Worm (Caenorhabditis elegans) whole organism, L1 larva: Measurements from ENCODE around the gene F17A9.5.

Source experiments
- C04F5.9 ChIP-seq: sonication (generic microtip); optimal IDR thresholded peaks from 2 replicates; lab custom pipeline; 2016; ENCODE audit warnings: missing genetic modification characterization, missing compliant biosample characterization
- C34B4.2 ChIP-seq: sonication (generic microtip); optimal IDR thresholded peaks from 2 replicates; lab custom pipeline; 2017; ENCODE audit warnings: mild to moderate bottlenecking, missing genetic modification characterization, missing compliant biosample characterization
- Y116A8C.19 ChIP-seq: sonication (generic microtip); optimal IDR thresholded peaks from 2 replicates; lab custom pipeline; 2016; ENCODE audit warnings: missing compliant biosample characterization, missing genetic modification characterization, borderline replicate concordance
- aha-1 ChIP-seq: fragments of 150-350 bp; optimal IDR thresholded peaks from 2 replicates; lab custom pipeline; 2014; ENCODE audit warnings: missing biosample characterization, missing genetic modification characterization
- alr-1 ChIP-seq: fragments of 200-800 bp; sonication (Bioruptor generic); optimal IDR thresholded peaks from 2 replicates; lab custom pipeline; 2018; ENCODE audit warnings: borderline replicate concordance, mild to moderate bottlenecking, missing genetic modification characterization, missing compliant biosample characterization
- ama-1 ChIP-seq: fragments of 150-350 bp; optimal IDR thresholded peaks from 2 replicates; lab custom pipeline; 2014
- blmp-1 ChIP-seq: fragments of 150-350 bp; optimal IDR thresholded peaks from 2 replicates; lab custom pipeline; 2014; ENCODE audit warnings: missing biosample characterization, missing genetic modification characterization
- ceh-82 ChIP-seq, 3 experiments: fragments of 150-350 bp in 1 of 3; sonication (generic microtip) in 2 of 3; optimal IDR thresholded peaks; 2 replicates each; lab custom pipeline; 2014 to 2017; ENCODE audit warnings: missing biosample characterization in 3 of 3, missing genetic modification characterization in 3 of 3
- ceh-90 ChIP-seq: sonication (generic microtip); optimal IDR thresholded peaks from 2 replicates; lab custom pipeline; 2016; ENCODE audit warnings: missing genetic modification characterization, missing compliant biosample characterization
- ces-1 ChIP-seq: fragments of 150-350 bp; optimal IDR thresholded peaks from 2 replicates; lab custom pipeline; 2014; ENCODE audit warnings: missing biosample characterization, missing genetic modification reagents, missing genetic modification characterization
- dpl-1 ChIP-seq, 3 experiments: fragments of 150-350 bp in 2 of 3; sonication (generic microtip) in 1 of 3; optimal IDR thresholded peaks; 2 replicates each; lab custom pipeline; 2014 to 2017; ENCODE audit warnings: missing biosample characterization in 3 of 3, missing genetic modification characterization in 3 of 3, missing genetic modification reagents in 3 of 3
- efl-1 ChIP-seq, 4 experiments: fragments of 150-350 bp; optimal IDR thresholded peaks in 3 of 4; peaks in 1 of 4; 1 replicate in 1 of 4; 2 replicates in 3 of 4; lab custom pipeline; 2014; ENCODE audit warnings: missing biosample characterization in 2 of 4, missing genetic modification characterization in 2 of 4, missing genetic modification reagents in 2 of 4
- elt-3 ChIP-seq, 6 experiments: fragments of 150-350 bp in 1 of 6; sonication (generic microtip); optimal IDR thresholded peaks; 2 replicates each; lab custom pipeline; 2017 to 2018; ENCODE audit warnings: missing biosample characterization in 6 of 6, missing genetic modification characterization in 6 of 6, inconsistent platforms in 1 of 6
- ets-5 ChIP-seq: fragments of 200-800 bp; sonication (Bioruptor generic); IDR thresholded peaks from 2 replicates; pipeline ENCODE4 v1.3.6; 2022; ENCODE audit warnings: missing genetic modification characterization, missing compliant biosample characterization
- fkh-8 ChIP-seq: sonication (generic microtip); optimal IDR thresholded peaks from 2 replicates; lab custom pipeline; 2016; ENCODE audit warnings: mild to moderate bottlenecking, missing genetic modification characterization, missing compliant biosample characterization
- fos-1 ChIP-seq: fragments of 150-350 bp; optimal IDR thresholded peaks from 2 replicates; lab custom pipeline; 2014; ENCODE audit warnings: missing biosample characterization, missing genetic modification characterization
- hlh-17 ChIP-seq: fragments of 200-800 bp; sonication (Bioruptor generic); optimal IDR thresholded peaks from 2 replicates; lab custom pipeline; 2018; ENCODE audit warnings: missing genetic modification characterization, mild to moderate bottlenecking, missing compliant biosample characterization, moderate library complexity, borderline replicate concordance
- hlh-4 ChIP-seq: sonication (generic microtip); optimal IDR thresholded peaks from 2 replicates; lab custom pipeline; 2016; ENCODE audit warnings: mild to moderate bottlenecking, missing genetic modification characterization, missing compliant biosample characterization
- hpl-2 ChIP-seq: fragments of 150-350 bp; optimal IDR thresholded peaks from 2 replicates; lab custom pipeline; 2014; ENCODE audit warnings: missing biosample characterization, missing genetic modification reagents, missing genetic modification characterization
- isw-1 ChIP-seq: fragments of 200-800 bp; sonication (Bioruptor generic); IDR thresholded peaks from 2 replicates; pipeline ENCODE4 v1.3.6; 2022; ENCODE audit warnings: missing genetic modification characterization, missing compliant biosample characterization
- jun-1 ChIP-seq: fragments of 150-350 bp; optimal IDR thresholded peaks from 2 replicates; lab custom pipeline; 2014; ENCODE audit warnings: missing biosample characterization, missing genetic modification reagents, missing genetic modification characterization
- lin-14 ChIP-seq: fragments of 200-800 bp; sonication (Bioruptor generic); optimal IDR thresholded peaks from 2 replicates; lab custom pipeline; 2018; ENCODE audit warnings: mild to moderate bottlenecking, missing genetic modification characterization, moderate library complexity, missing compliant biosample characterization
- lin-39 ChIP-seq: fragments of 150-350 bp; optimal IDR thresholded peaks from 2 replicates; lab custom pipeline; 2014; ENCODE audit warnings: missing biosample characterization, missing genetic modification reagents, missing genetic modification characterization
- lir-3 ChIP-seq: sonication (generic microtip); optimal IDR thresholded peaks from 2 replicates; lab custom pipeline; 2016; ENCODE audit warnings: mild to moderate bottlenecking, missing genetic modification characterization, moderate library complexity, missing compliant biosample characterization; ENCODE audit not compliant: poor library complexity
- lsy-2 ChIP-seq, 2 experiments: fragments of 150-350 bp; optimal IDR thresholded peaks; 2 replicates each; lab custom pipeline; 2014; ENCODE audit warnings: missing biosample characterization in 2 of 2, missing genetic modification characterization in 2 of 2
- mdl-1 ChIP-seq, 2 experiments: fragments of 150-350 bp; optimal IDR thresholded peaks; 2 replicates each; lab custom pipeline; 2014 to 2017; ENCODE audit warnings: missing biosample characterization in 2 of 2, missing genetic modification characterization in 2 of 2, inconsistent platforms in 1 of 2
- mef-2 ChIP-seq: fragments of 150-350 bp; optimal IDR thresholded peaks from 2 replicates; lab custom pipeline; 2014; ENCODE audit warnings: missing biosample characterization, missing genetic modification characterization
- nhr-12 ChIP-seq: sonication (generic microtip); optimal IDR thresholded peaks from 2 replicates; lab custom pipeline; 2017; ENCODE audit warnings: missing biosample characterization, missing genetic modification characterization
- nhr-20 ChIP-seq: sonication (generic microtip); optimal IDR thresholded peaks from 2 replicates; lab custom pipeline; 2016; ENCODE audit warnings: mild to moderate bottlenecking, missing genetic modification characterization, missing compliant biosample characterization
- nhr-90 ChIP-seq: sonication (generic microtip); optimal IDR thresholded peaks from 2 replicates; lab custom pipeline; 2016; ENCODE audit warnings: mild to moderate bottlenecking, missing genetic modification characterization, missing compliant biosample characterization; ENCODE audit not compliant: poor library complexity
- pqm-1 ChIP-seq: sonication (generic microtip); optimal IDR thresholded peaks from 3 replicates; lab custom pipeline; 2017; ENCODE audit warnings: missing biosample characterization, missing genetic modification characterization
- snu-23 ChIP-seq: sonication (generic microtip); optimal IDR thresholded peaks from 2 replicates; lab custom pipeline; 2016; ENCODE audit warnings: missing genetic modification characterization, missing compliant biosample characterization
- sup-37 ChIP-seq: fragments of 200-800 bp; sonication (Bioruptor generic); optimal IDR thresholded peaks from 2 replicates; lab custom pipeline; 2018; ENCODE audit warnings: mild to moderate bottlenecking, missing genetic modification characterization, missing compliant biosample characterization
- swsn-7 ChIP-seq: sonication (generic microtip); optimal IDR thresholded peaks from 2 replicates; lab custom pipeline; 2016; ENCODE audit warnings: missing genetic modification characterization, missing compliant biosample characterization
- tbx-2 ChIP-seq: sonication (generic microtip); optimal IDR thresholded peaks from 2 replicates; lab custom pipeline; 2016; ENCODE audit warnings: missing genetic modification characterization, missing compliant biosample characterization
- tlp-1 ChIP-seq: fragments of 150-350 bp; optimal IDR thresholded peaks from 2 replicates; lab custom pipeline; 2014; ENCODE audit warnings: missing biosample characterization, missing genetic modification characterization
- unc-130 ChIP-seq: fragments of 150-350 bp; optimal IDR thresholded peaks from 2 replicates; lab custom pipeline; 2017; ENCODE audit warnings: missing biosample characterization, missing genetic modification characterization, inconsistent platforms
- xbp-1 ChIP-seq: sonication (generic microtip); optimal IDR thresholded peaks from 2 replicates; lab custom pipeline; 2016; ENCODE audit warnings: missing genetic modification characterization, missing compliant biosample characterization
- ztf-11 ChIP-seq, 2 experiments: sonication (generic microtip); optimal IDR thresholded peaks; 2 replicates each; lab custom pipeline; 2016 to 2017; ENCODE audit warnings: missing genetic modification characterization in 2 of 2, missing biosample characterization in 1 of 2, missing compliant biosample characterization in 1 of 2
- ztf-4 ChIP-seq: fragments of 150-350 bp; optimal IDR thresholded peaks from 2 replicates; lab custom pipeline; 2014; ENCODE audit warnings: missing biosample characterization, missing genetic modification characterization

F17A9.5 gene

ce11 chrV:6107474-6107873 is 5.3 kb downstream of the F17A9.5 start, which contains the start of gene cwf-19L1 (continued):
- no peak for TF ChIP-seq jun-1 (tag; lab: Kevin White, UChicago)
- TF ChIP-seq tlp-1 (tag; lab: Kevin White, UChicago) = no peak
- TF ChIP-seq Y116A8C.19 (tag; lab: Kevin White, UChicago) = no peak
- peak; percentile 79 for TF ChIP-seq tbx-2 (tag; lab: Kevin White, UChicago)
- TF ChIP-seq hpl-2 (GFP tag; lab: Kevin White, UChicago) = no peak
- no peak for TF ChIP-seq mef-2 (tag; lab: Kevin White, UChicago)
- TF ChIP-seq nhr-12 (tag; lab: Kevin White, UChicago) = no peak
- peak; percentile 48 for TF ChIP-seq fkh-8 (tag; lab: Kevin White, UChicago)
- TF ChIP-seq ceh-82 (tag; optimal IDR thresholded peaks at IDR 0.05; lab: Kevin White, UChicago) = peak; percentile 18 to 65 (median 60)
- peak; percentile 68 for TF ChIP-seq swsn-7 (tag; lab: Kevin White, UChicago)
- TF ChIP-seq alr-1 (tag; lab: Kevin White, UChicago) = no peak
- TF ChIP-seq fos-1 (tag; lab: Kevin White, UChicago) = no peak
- TF ChIP-seq C04F5.9 (tag; lab: Kevin White, UChicago) = peak; percentile 40
- TF ChIP-seq unc-130 = peak; percentile 76
- peak; percentile 26 for TF ChIP-seq ztf-4 (tag; lab: Kevin White, UChicago)
- no peak for TF ChIP-seq ets-5 (GFP tag; lab: Robert Waterston, UW)
- peak; percentile 81 for TF ChIP-seq lin-14 (GFP tag; lab: Kevin White, UChicago)
- peak; percentile 99 for TF ChIP-seq xbp-1 (tag; lab: Kevin White, UChicago)
- no peak for TF ChIP-seq ces-1
- peak; percentile 62 for TF ChIP-seq isw-1 (GFP tag; lab: Robert Waterston, UW)
- no peak for TF ChIP-seq sup-37 (GFP tag; lab: Kevin White, UChicago)
- peak; percentile 92 to 95 for TF ChIP-seq efl-1 (optimal IDR thresholded peaks at IDR 0.05; lab: Kevin White, UChicago)
- TF ChIP-seq efl-1 (GFP tag; optimal IDR thresholded peaks at IDR 0.05 in 1 of 2; lab: Kevin White, UChicago) = peak; percentile 94 to 99
- TF ChIP-seq snu-23 (GFP tag; lab: Kevin White, UChicago) = peak; percentile 75
- TF ChIP-seq dpl-1 (GFP tag; optimal IDR thresholded peaks at IDR 0.05; lab: Kevin White, UChicago) = peak; percentile 89 to 94 (median 93)
- TF ChIP-seq nhr-90 (tag; lab: Kevin White, UChicago) = peak; percentile 79
- TF ChIP-seq aha-1 (tag; lab: Kevin White, UChicago) = no peak
- no peak for TF ChIP-seq hlh-17 (GFP tag; lab: Kevin White, UChicago)
- TF ChIP-seq ceh-90 (tag; lab: Kevin White, UChicago) = peak; percentile 88
- no peak for TF ChIP-seq C34B4.2 (tag; lab: Kevin White, UChicago)
- TF ChIP-seq ztf-11 (tag; optimal IDR thresholded peaks at IDR 0.05; lab: Kevin White, UChicago) = peak in 1 of 2 experiments; percentile 79

ce11 chrV:6105374-6105773 is 7.4 kb downstream of the F17A9.5 start, which contains the start of gene atf-8:
TSS of gene atf-8 (plus strand) at chrV:6105607.
- no peak for TF ChIP-seq lsy-2 (tag; optimal IDR thresholded peaks at IDR 0.05; lab: Kevin White, UChicago)
- peak; percentile 100 for TF ChIP-seq blmp-1 (tag; lab: Kevin White, UChicago)

ce11 chrV:6103429-6103828 is 9.4 kb downstream of the F17A9.5 start, which contains the start of gene Y38A10A.11:
TSS of gene Y38A10A.11 (minus strand) at chrV:6103529.
- TF ChIP-seq hlh-4 (tag; lab: Kevin White, UChicago) (no peak), lin-39 (tag; lab: Kevin White, UChicago) (no peak), ztf-4 (tag; lab: Kevin White, UChicago) (no peak), pqm-1 (tag; lab: Kevin White, UChicago) (no peak), mdl-1 (tag; optimal IDR thresholded peaks at IDR 0.05; lab: Kevin White, UChicago) (no peak), swsn-7 (tag; lab: Kevin White, UChicago) (no peak), elt-3 (tag; optimal IDR thresholded peaks at IDR 0.05; lab: Kevin White, UChicago) (no peak), nhr-20 (tag; lab: Kevin White, UChicago) (no peak), isw-1 (GFP tag; lab: Robert Waterston, UW) (no peak), lir-3 (tag; lab: Kevin White, UChicago) (no peak), sup-37 (GFP tag; lab: Kevin White, UChicago) (no peak), ama-1 (lab: Kevin White, UChicago) (no peak), efl-1 (optimal IDR thresholded peaks at IDR 0.05; lab: Kevin White, UChicago) (no peak), efl-1 (GFP tag; optimal IDR thresholded peaks at IDR 0.05 in 1 of 2; lab: Kevin White, UChicago) (no peak), Y116A8C.19 (tag; lab: Kevin White, UChicago) (no peak), unc-130 (no peak), tbx-2 (tag; lab: Kevin White, UChicago) (no peak), ceh-82 (tag; optimal IDR thresholded peaks at IDR 0.05; lab: Kevin White, UChicago) (no peak)
